Worm (Caenorhabditis elegans) whole organism, L1 larva: ENCODE data around the gene C17C3.24.

Experiments used
- fkh-10 ChIP-seq: sonication (generic microtip); optimal IDR thresholded peaks from 2 replicates; lab custom pipeline; 2017; ENCODE audit warnings: missing biosample characterization, missing genetic modification reagents, missing genetic modification characterization
- fos-1 ChIP-seq: fragments of 150-350 bp; optimal IDR thresholded peaks from 2 replicates; lab custom pipeline; 2014; ENCODE audit warnings: missing biosample characterization, missing genetic modification characterization
- lin-39 ChIP-seq: fragments of 150-350 bp; optimal IDR thresholded peaks from 2 replicates; lab custom pipeline; 2014; ENCODE audit warnings: missing biosample characterization, missing genetic modification reagents, missing genetic modification characterization
- mab-9 ChIP-seq: fragments of 200-800 bp; sonication (Bioruptor generic); IDR thresholded peaks from 2 replicates; pipeline ENCODE4 v1.3.6; 2022; ENCODE audit warnings: missing genetic modification reagents, missing genetic modification characterization, missing compliant biosample characterization
- skn-1 ChIP-seq: fragments of 150-350 bp; optimal IDR thresholded peaks from 2 replicates; lab custom pipeline; 2014; ENCODE audit warnings: missing biosample characterization, missing genetic modification characterization
- unc-62 ChIP-seq: fragments of 150-350 bp; optimal IDR thresholded peaks from 2 replicates; lab custom pipeline; 2014; ENCODE audit warnings: missing biosample characterization, missing genetic modification reagents, missing genetic modification characterization

ce11 chrII:5503760-5504159 is 37.8 kb downstream of the C17C3.24 start, which contains the start of gene cyp-44A1:
- TF ChIP-seq mab-9 (GFP tag; lab: Robert Waterston, UW) (no peak), fos-1 (tag; lab: Kevin White, UChicago) (no peak), skn-1 (no peak), lin-39 (tag; lab: Kevin White, UChicago) (no peak), unc-62 (GFP tag; lab: Kevin White, UChicago) (no peak), fkh-10 (no peak)
